Worm (Caenorhabditis elegans) whole organism, L1 larva: ENCODE measurements around the gene mgl-1.
A peak's percentile ranks its signal among the peaks of the same experiment; 100 is the strongest.

Source experiments
- C16A3.4 ChIP-seq: fragments of 150-350 bp; optimal IDR thresholded peaks from 2 replicates; lab custom pipeline; 2014; ENCODE audit warnings: missing biosample characterization, missing genetic modification characterization
- C34B4.2 ChIP-seq: sonication (generic microtip); optimal IDR thresholded peaks from 2 replicates; lab custom pipeline; 2017; ENCODE audit warnings: mild to moderate bottlenecking, missing genetic modification characterization, missing compliant biosample characterization
- F16B12.6 ChIP-seq: fragments of 150-350 bp; optimal IDR thresholded peaks from 2 replicates; lab custom pipeline; 2014; ENCODE audit warnings: missing biosample characterization, missing genetic modification characterization
- Y116A8C.19 ChIP-seq: sonication (generic microtip); optimal IDR thresholded peaks from 2 replicates; lab custom pipeline; 2016; ENCODE audit warnings: missing compliant biosample characterization, missing genetic modification characterization, borderline replicate concordance
- alr-1 ChIP-seq: fragments of 200-800 bp; sonication (Bioruptor generic); optimal IDR thresholded peaks from 2 replicates; lab custom pipeline; 2018; ENCODE audit warnings: borderline replicate concordance, mild to moderate bottlenecking, missing genetic modification characterization, missing compliant biosample characterization
- aly-2 ChIP-seq: fragments of 150-350 bp; optimal IDR thresholded peaks from 2 replicates; lab custom pipeline; 2014; ENCODE audit warnings: missing biosample characterization, missing genetic modification characterization
- ama-1 ChIP-seq: fragments of 150-350 bp; optimal IDR thresholded peaks from 2 replicates; lab custom pipeline; 2014
- ceh-8 ChIP-seq: fragments of 200-800 bp; sonication (Bioruptor generic); optimal IDR thresholded peaks from 2 replicates; lab custom pipeline; 2018; ENCODE audit warnings: mild to moderate bottlenecking, missing genetic modification characterization, moderate library complexity, missing compliant biosample characterization
- ceh-88 ChIP-seq: fragments of 200-800 bp; sonication (Bioruptor generic); IDR thresholded peaks from 2 replicates; pipeline ENCODE4 v1.3.6; 2022; ENCODE audit warnings: missing genetic modification characterization, missing compliant biosample characterization
- dpl-1 ChIP-seq, 3 experiments: fragments of 150-350 bp in 2 of 3; sonication (generic microtip) in 1 of 3; optimal IDR thresholded peaks; 2 replicates each; lab custom pipeline; 2014 to 2017; ENCODE audit warnings: missing biosample characterization in 3 of 3, missing genetic modification characterization in 3 of 3, missing genetic modification reagents in 3 of 3
- dsc-1 ChIP-seq: sonication (generic microtip); optimal IDR thresholded peaks from 2 replicates; lab custom pipeline; 2016; ENCODE audit warnings: mild to moderate bottlenecking, missing genetic modification characterization, missing compliant biosample characterization
- efl-1 ChIP-seq, 4 experiments: fragments of 150-350 bp; optimal IDR thresholded peaks in 3 of 4; peaks in 1 of 4; 1 replicate in 1 of 4; 2 replicates in 3 of 4; lab custom pipeline; 2014; ENCODE audit warnings: missing biosample characterization in 2 of 4, missing genetic modification characterization in 2 of 4, missing genetic modification reagents in 2 of 4
- egl-13 ChIP-seq: sonication (generic microtip); optimal IDR thresholded peaks from 2 replicates; lab custom pipeline; 2016; ENCODE audit warnings: missing genotype, missing genetic modification reagents, missing genetic modification characterization, missing compliant biosample characterization
- egl-27 ChIP-seq, 2 experiments: fragments of 150-350 bp in 1 of 2; sonication (generic microtip); optimal IDR thresholded peaks; 3 replicates each; lab custom pipeline; 2017 to 2018; ENCODE audit warnings: missing biosample characterization in 2 of 2, missing genetic modification characterization in 2 of 2, missing genetic modification reagents in 2 of 2
- elt-2 ChIP-seq: sonication (generic microtip); optimal IDR thresholded peaks from 2 replicates; lab custom pipeline; 2016; ENCODE audit warnings: missing genetic modification characterization, mild to moderate bottlenecking, inconsistent platforms, missing compliant biosample characterization, missing genetic modification reagents
- fkh-10 ChIP-seq: sonication (generic microtip); optimal IDR thresholded peaks from 2 replicates; lab custom pipeline; 2017; ENCODE audit warnings: missing biosample characterization, missing genetic modification reagents, missing genetic modification characterization
- fkh-4 ChIP-seq: sonication (generic microtip); optimal IDR thresholded peaks from 2 replicates; lab custom pipeline; 2016; ENCODE audit warnings: missing compliant biosample characterization, missing genetic modification characterization, borderline replicate concordance
- fos-1 ChIP-seq: fragments of 150-350 bp; optimal IDR thresholded peaks from 2 replicates; lab custom pipeline; 2014; ENCODE audit warnings: missing biosample characterization, missing genetic modification characterization
- grh-1 ChIP-seq: fragments of 200-800 bp; sonication (Bioruptor generic); IDR thresholded peaks from 2 replicates; pipeline ENCODE4 v1.3.6; 2022; ENCODE audit warnings: missing genetic modification reagents, missing genetic modification characterization, missing compliant biosample characterization
- hlh-17 ChIP-seq: fragments of 200-800 bp; sonication (Bioruptor generic); optimal IDR thresholded peaks from 2 replicates; lab custom pipeline; 2018; ENCODE audit warnings: missing genetic modification characterization, mild to moderate bottlenecking, missing compliant biosample characterization, moderate library complexity, borderline replicate concordance
- hlh-4 ChIP-seq: sonication (generic microtip); optimal IDR thresholded peaks from 2 replicates; lab custom pipeline; 2016; ENCODE audit warnings: mild to moderate bottlenecking, missing genetic modification characterization, missing compliant biosample characterization
- isw-1 ChIP-seq: fragments of 200-800 bp; sonication (Bioruptor generic); IDR thresholded peaks from 2 replicates; pipeline ENCODE4 v1.3.6; 2022; ENCODE audit warnings: missing genetic modification characterization, missing compliant biosample characterization
- lin-13 ChIP-seq: fragments of 150-350 bp; optimal IDR thresholded peaks from 2 replicates; lab custom pipeline; 2014; ENCODE audit warnings: missing biosample characterization, missing genetic modification reagents, missing genetic modification characterization
- lin-14 ChIP-seq: fragments of 200-800 bp; sonication (Bioruptor generic); optimal IDR thresholded peaks from 2 replicates; lab custom pipeline; 2018; ENCODE audit warnings: mild to moderate bottlenecking, missing genetic modification characterization, moderate library complexity, missing compliant biosample characterization
- lin-15B ChIP-seq: fragments of 150-350 bp; sonication (generic microtip); optimal IDR thresholded peaks from 3 replicates; lab custom pipeline; 2014; ENCODE audit warnings: missing biosample characterization, missing genetic modification characterization
- lin-35 ChIP-seq, 2 experiments: fragments of 150-350 bp; optimal IDR thresholded peaks; 2 replicates each; lab custom pipeline; 2014; ENCODE audit warnings: missing biosample characterization in 2 of 2, missing genetic modification characterization in 2 of 2, missing genetic modification reagents in 2 of 2
- lir-3 ChIP-seq: sonication (generic microtip); optimal IDR thresholded peaks from 2 replicates; lab custom pipeline; 2016; ENCODE audit warnings: mild to moderate bottlenecking, missing genetic modification characterization, moderate library complexity, missing compliant biosample characterization; ENCODE audit not compliant: poor library complexity
- lsy-2 ChIP-seq, 2 experiments: fragments of 150-350 bp; optimal IDR thresholded peaks; 2 replicates each; lab custom pipeline; 2014; ENCODE audit warnings: missing biosample characterization in 2 of 2, missing genetic modification characterization in 2 of 2
- mab-9 ChIP-seq: fragments of 200-800 bp; sonication (Bioruptor generic); IDR thresholded peaks from 2 replicates; pipeline ENCODE4 v1.3.6; 2022; ENCODE audit warnings: missing genetic modification reagents, missing genetic modification characterization, missing compliant biosample characterization
- mdl-1 ChIP-seq, 2 experiments: fragments of 150-350 bp; optimal IDR thresholded peaks; 2 replicates each; lab custom pipeline; 2014 to 2017; ENCODE audit warnings: missing biosample characterization in 2 of 2, missing genetic modification characterization in 2 of 2, inconsistent platforms in 1 of 2
- mef-2 ChIP-seq: fragments of 150-350 bp; optimal IDR thresholded peaks from 2 replicates; lab custom pipeline; 2014; ENCODE audit warnings: missing biosample characterization, missing genetic modification characterization
- nhr-11 ChIP-seq: fragments of 150-350 bp; optimal IDR thresholded peaks from 2 replicates; lab custom pipeline; 2014; ENCODE audit warnings: missing biosample characterization, missing genetic modification characterization
- nhr-12 ChIP-seq: sonication (generic microtip); optimal IDR thresholded peaks from 2 replicates; lab custom pipeline; 2017; ENCODE audit warnings: missing biosample characterization, missing genetic modification characterization
- nhr-19 ChIP-seq: fragments of 200-800 bp; sonication (Bioruptor generic); conservative IDR thresholded peaks from 2 replicates; pipeline ENCODE4 v1.3.6; 2022; ENCODE audit warnings: missing genetic modification characterization, missing compliant biosample characterization
- nhr-20 ChIP-seq: sonication (generic microtip); optimal IDR thresholded peaks from 2 replicates; lab custom pipeline; 2016; ENCODE audit warnings: mild to moderate bottlenecking, missing genetic modification characterization, missing compliant biosample characterization
- nhr-28 ChIP-seq: fragments of 150-350 bp; optimal IDR thresholded peaks from 2 replicates; lab custom pipeline; 2014; ENCODE audit warnings: missing biosample characterization, missing genetic modification characterization
- nhr-47 ChIP-seq: sonication (generic microtip); optimal IDR thresholded peaks from 2 replicates; lab custom pipeline; 2016; ENCODE audit warnings: mild to moderate bottlenecking, missing genetic modification characterization, moderate library complexity, missing compliant biosample characterization
- nhr-71 ChIP-seq: sonication (generic microtip); optimal IDR thresholded peaks from 2 replicates; lab custom pipeline; 2016; ENCODE audit warnings: mild to moderate bottlenecking, missing genetic modification characterization, moderate library complexity, missing compliant biosample characterization
- nhr-84 ChIP-seq: sonication (generic microtip); optimal IDR thresholded peaks from 2 replicates; lab custom pipeline; 2017; ENCODE audit warnings: missing biosample characterization, missing genetic modification characterization
- nhr-85 ChIP-seq: sonication (generic microtip); peaks from one replicate; lab custom pipeline; 2016; ENCODE audit warnings: missing genetic modification characterization, inconsistent platforms, missing compliant biosample characterization
- pax-3 ChIP-seq: fragments of 200-800 bp; sonication (Bioruptor generic); optimal IDR thresholded peaks from 2 replicates; lab custom pipeline; 2018; ENCODE audit warnings: mild to moderate bottlenecking, missing genetic modification characterization, moderate library complexity, missing compliant biosample characterization
- rnt-1 ChIP-seq: sonication (generic microtip); optimal IDR thresholded peaks from 2 replicates; lab custom pipeline; 2016; ENCODE audit warnings: mild to moderate bottlenecking, missing genetic modification characterization, moderate library complexity, missing compliant biosample characterization
- snpc-4 ChIP-seq: fragments of 150-350 bp; optimal IDR thresholded peaks from 2 replicates; lab custom pipeline; 2014; ENCODE audit warnings: missing biosample characterization, missing genetic modification characterization
- snu-23 ChIP-seq: sonication (generic microtip); optimal IDR thresholded peaks from 2 replicates; lab custom pipeline; 2016; ENCODE audit warnings: missing genetic modification characterization, missing compliant biosample characterization
- sup-37 ChIP-seq: fragments of 200-800 bp; sonication (Bioruptor generic); optimal IDR thresholded peaks from 2 replicates; lab custom pipeline; 2018; ENCODE audit warnings: mild to moderate bottlenecking, missing genetic modification characterization, missing compliant biosample characterization
- swsn-7 ChIP-seq: sonication (generic microtip); optimal IDR thresholded peaks from 2 replicates; lab custom pipeline; 2016; ENCODE audit warnings: missing genetic modification characterization, missing compliant biosample characterization
- tbx-2 ChIP-seq: sonication (generic microtip); optimal IDR thresholded peaks from 2 replicates; lab custom pipeline; 2016; ENCODE audit warnings: missing genetic modification characterization, missing compliant biosample characterization
- unc-62 ChIP-seq: fragments of 150-350 bp; optimal IDR thresholded peaks from 2 replicates; lab custom pipeline; 2014; ENCODE audit warnings: missing biosample characterization, missing genetic modification reagents, missing genetic modification characterization
- xbp-1 ChIP-seq: sonication (generic microtip); optimal IDR thresholded peaks from 2 replicates; lab custom pipeline; 2016; ENCODE audit warnings: missing genetic modification characterization, missing compliant biosample characterization

Gene mgl-1

ce11 chrX:9931362-9931761, 44.7 kb downstream of the mgl-1 start, which contains the start of gene nra-3:
Gene nra-3 (minus strand): TSS chrX:9931462.
- TF ChIP-seq lsy-2 (tag; optimal IDR thresholded peaks at IDR 0.05; lab: Kevin White, UChicago) (no peak), alr-1 (tag; lab: Kevin White, UChicago) (no peak), nhr-84 (tag; lab: Kevin White, UChicago) (no peak), pax-3 (tag; lab: Kevin White, UChicago) (no peak), grh-1 (GFP tag; lab: Robert Waterston, UW) (no peak), tbx-2 (tag; lab: Kevin White, UChicago) (no peak), nhr-20 (tag; lab: Kevin White, UChicago) (no peak), unc-62 (GFP tag; lab: Kevin White, UChicago) (no peak), fos-1 (tag; lab: Kevin White, UChicago) (no peak), lin-15B (tag; lab: Kevin White, UChicago) (no peak), lin-14 (GFP tag; lab: Kevin White, UChicago) (peak; percentile 16), ama-1 (no peak), egl-13 (tag; lab: Kevin White, UChicago) (no peak), snu-23 (GFP tag; lab: Kevin White, UChicago) (no peak), C16A3.4 (tag; lab: Kevin White, UChicago) (no peak), ceh-8 (GFP tag; lab: Kevin White, UChicago) (no peak), ceh-88 (GFP tag; lab: Robert Waterston, UW) (no peak), rnt-1 (tag; lab: Kevin White, UChicago) (peak; percentile 4)

- no peak for TF ChIP-seq fkh-4
- TF ChIP-seq snpc-4 (tag; lab: Kevin White, UChicago), result no peak
- no peak for TF ChIP-seq nhr-84 (tag; lab: Kevin White, UChicago)
- TF ChIP-seq mef-2, result no peak
- peak; percentile 8 for TF ChIP-seq fkh-10
- no peak for TF ChIP-seq elt-2 (tag; lab: Kevin White, UChicago)
- peak; percentile 57 for TF ChIP-seq nhr-47 (tag; lab: Kevin White, UChicago)
- peak; percentile 65 for TF ChIP-seq pax-3 (tag; lab: Kevin White, UChicago)
- no peak for TF ChIP-seq unc-62 (GFP tag; lab: Kevin White, UChicago)
- no peak for TF ChIP-seq grh-1 (GFP tag; lab: Robert Waterston, UW)
- TF ChIP-seq aly-2 (tag; lab: Kevin White, UChicago), result no peak
- peak; percentile 10 for TF ChIP-seq nhr-11 (tag; lab: Kevin White, UChicago)
- no peak for TF ChIP-seq nhr-85 (tag; lab: Kevin White, UChicago)
- TF ChIP-seq mdl-1 (tag; optimal IDR thresholded peaks at IDR 0.05; lab: Kevin White, UChicago), result no peak
- no peak for TF ChIP-seq snu-23 (GFP tag; lab: Kevin White, UChicago)
- TF ChIP-seq ama-1, result no peak
- no peak for TF ChIP-seq hlh-4
- no peak for TF ChIP-seq C16A3.4 (tag; lab: Kevin White, UChicago)
- no peak for TF ChIP-seq Y116A8C.19 (tag; lab: Kevin White, UChicago)
- TF ChIP-seq nhr-71 (tag; lab: Kevin White, UChicago), result peak; percentile 62
- no peak for TF ChIP-seq nhr-28 (tag; lab: Kevin White, UChicago)
- TF ChIP-seq mab-9 (GFP tag; lab: Robert Waterston, UW), result no peak
- no peak for TF ChIP-seq efl-1 (optimal IDR thresholded peaks at IDR 0.05; lab: Kevin White, UChicago)
- no peak for TF ChIP-seq efl-1 (GFP tag; optimal IDR thresholded peaks at IDR 0.05 in 1 of 2; lab: Kevin White, UChicago)
- TF ChIP-seq isw-1 (GFP tag; lab: Robert Waterston, UW), result no peak
- TF ChIP-seq dpl-1 (GFP tag; optimal IDR thresholded peaks at IDR 0.05; lab: Kevin White, UChicago), result no peak
- TF ChIP-seq egl-27 (tag; optimal IDR thresholded peaks at IDR 0.05; lab: Kevin White, UChicago), result no peak
- no peak for TF ChIP-seq lin-13 (GFP tag; lab: Kevin White, UChicago)
- no peak for TF ChIP-seq C34B4.2 (tag; lab: Kevin White, UChicago)
- TF ChIP-seq lir-3 (tag; lab: Kevin White, UChicago), result no peak
- peak; percentile 7 for TF ChIP-seq swsn-7 (tag; lab: Kevin White, UChicago)
- TF ChIP-seq sup-37 (GFP tag; lab: Kevin White, UChicago), result no peak
- no peak for TF ChIP-seq nhr-19 (GFP tag; lab: Robert Waterston, UW)
- TF ChIP-seq dsc-1, result peak; percentile 75
- TF ChIP-seq nhr-20 (tag; lab: Kevin White, UChicago), result peak; percentile 33
- no peak for TF ChIP-seq hlh-17 (GFP tag; lab: Kevin White, UChicago)
- no peak for TF ChIP-seq lin-35 (GFP tag; optimal IDR thresholded peaks at IDR 0.05; lab: Kevin White, UChicago)
- no peak for TF ChIP-seq xbp-1
- TF ChIP-seq nhr-12 (tag; lab: Kevin White, UChicago), result no peak
- TF ChIP-seq F16B12.6 (tag; lab: Kevin White, UChicago), result no peak
- peak; percentile 63 for TF ChIP-seq ceh-8 (GFP tag; lab: Kevin White, UChicago)
Measured at ce11 chrX:9927993-9928392, 48.1 kb downstream of the mgl-1 start.
